Fruit fly (Drosophila melanogaster) whole organism, pupa: Measurements from ENCODE around the gene CG3104.

ENCODE experiments used
- CG13204 ChIP-seq: fragments of 200-800 bp; sonication (Bioruptor generic); optimal IDR thresholded peaks from 2 replicates; lab custom pipeline; 2018; ENCODE audit warnings: missing biosample characterization, mild to moderate bottlenecking, missing genetic modification characterization, moderate library complexity
- CG14655 ChIP-seq: fragments of 200-800 bp; sonication (Bioruptor generic); optimal IDR thresholded peaks from 3 replicates; lab custom pipeline; 2017; ENCODE audit warnings: mild to moderate bottlenecking, missing biosample characterization, missing genetic modification reagents, missing genetic modification characterization
- CG15710 ChIP-seq: fragments of 200-800 bp; sonication (Bioruptor generic); optimal IDR thresholded peaks from 2 replicates; lab custom pipeline; 2018; ENCODE audit warnings: missing biosample characterization, mild to moderate bottlenecking, missing genetic modification characterization, moderate library complexity
- CG32121 ChIP-seq: fragments of 200-800 bp; sonication (Bioruptor generic); IDR thresholded peaks from 2 replicates; pipeline ENCODE4 v1.3.6; 2022; ENCODE audit warnings: missing biosample characterization, missing genetic modification characterization
- CG34367 ChIP-seq: fragments of 200-800 bp; sonication (Bioruptor generic); optimal IDR thresholded peaks from 2 replicates; lab custom pipeline; 2018; ENCODE audit warnings: missing biosample characterization, mild to moderate bottlenecking, missing genetic modification characterization
- CG4496 ChIP-seq: fragments of 200-800 bp; sonication (Bioruptor generic); IDR thresholded peaks from 3 replicates; pipeline ENCODE4 v1.3.6; 2022; ENCODE audit warnings: missing biosample characterization, missing genetic modification characterization
- CG8159 ChIP-seq: fragments of 200-800 bp; sonication (Bioruptor generic); optimal IDR thresholded peaks from 3 replicates; lab custom pipeline; 2018; ENCODE audit warnings: missing biosample characterization, mild to moderate bottlenecking, missing genetic modification characterization, moderate library complexity
- CG8301 ChIP-seq: fragments of 200-800 bp; sonication (Bioruptor generic); optimal IDR thresholded peaks from 2 replicates; lab custom pipeline; 2018; ENCODE audit warnings: missing biosample characterization, mild to moderate bottlenecking, missing genetic modification characterization
- CG9948 ChIP-seq: fragments of 200-800 bp; sonication (Bioruptor generic); optimal IDR thresholded peaks from 2 replicates; lab custom pipeline; 2018; ENCODE audit warnings: missing biosample characterization, mild to moderate bottlenecking, missing genetic modification characterization, moderate library complexity
- Ets98B ChIP-seq: fragments of 200-800 bp; sonication (Bioruptor generic); IDR thresholded peaks from 2 replicates; pipeline ENCODE4 v1.3.6; 2022; ENCODE audit warnings: missing biosample characterization, missing genetic modification characterization
- Pif1A ChIP-seq: fragments of 200-800 bp; sonication (Bioruptor generic); optimal IDR thresholded peaks from 3 replicates; lab custom pipeline; 2016; ENCODE audit warnings: missing biosample characterization, missing genetic modification characterization
- Snoo ChIP-seq: fragments of 200-800 bp; sonication (Bioruptor generic); optimal IDR thresholded peaks from 3 replicates; lab custom pipeline; 2017; ENCODE audit warnings: missing biosample characterization, mild to moderate bottlenecking, missing genetic modification characterization, inconsistent platforms
- fd96Ca ChIP-seq: fragments of 200-800 bp; sonication (Bioruptor generic); IDR thresholded peaks from 3 replicates; pipeline ENCODE4 v1.3.6; 2022; ENCODE audit warnings: missing biosample characterization, missing genetic modification characterization

DNA sequence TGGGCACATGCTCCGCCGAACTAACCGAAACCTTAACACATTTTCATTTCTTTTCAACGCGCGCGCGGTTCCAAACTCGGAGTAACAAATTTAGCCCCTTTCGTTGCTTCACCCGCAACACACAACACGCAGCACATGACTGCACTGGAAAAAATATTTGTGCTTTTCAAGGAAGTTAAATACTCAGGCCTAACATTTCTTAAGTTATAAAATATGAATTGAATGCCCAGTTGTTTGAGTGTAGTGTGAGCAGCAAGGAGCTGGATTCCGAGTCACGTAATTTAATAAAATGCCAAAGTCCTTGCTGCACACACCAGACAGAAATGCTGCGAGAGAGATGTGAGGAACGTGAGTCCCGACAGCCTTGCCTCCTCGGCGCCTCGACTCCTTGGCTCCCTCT is 45.9 kb upstream of the CG3104 start:
- TF ChIP-seq CG8301 (tag; lab: Kevin White, UChicago): no peak
- no peak for TF ChIP-seq CG14655
- no peak for TF ChIP-seq Pif1A (GFP tag; lab: Kevin White, UChicago)
- no peak for TF ChIP-seq CG9948 (tag; lab: Kevin White, UChicago)
- no peak for TF ChIP-seq CG4496 (GFP tag; lab: Robert Waterston, UW)
- TF ChIP-seq Ets98B (GFP tag; lab: Robert Waterston, UW): no peak
- no peak for TF ChIP-seq CG13204 (GFP tag; lab: Kevin White, UChicago)
- TF ChIP-seq CG34367 (tag; lab: Kevin White, UChicago): no peak
- no peak for TF ChIP-seq fd96Ca
- TF ChIP-seq CG8159 (tag; lab: Kevin White, UChicago): no peak
- no peak for TF ChIP-seq Snoo (tag; lab: Kevin White, UChicago)
- no peak; the same call in 1 of the 2 replicates for TF ChIP-seq CG32121 (GFP tag; lab: Robert Waterston, UW)
- TF ChIP-seq CG15710: no peak
